Worm (Caenorhabditis elegans) whole organism, L1 larva: ENCODE results near the gene Y48G9A.6.

Experiments
- alr-1 ChIP-seq: fragments of 200-800 bp; sonication (Bioruptor generic); optimal IDR thresholded peaks from 2 replicates; lab custom pipeline; 2018; ENCODE audit warnings: borderline replicate concordance, mild to moderate bottlenecking, missing genetic modification characterization, missing compliant biosample characterization
- fos-1 ChIP-seq: fragments of 150-350 bp; optimal IDR thresholded peaks from 2 replicates; lab custom pipeline; 2014; ENCODE audit warnings: missing biosample characterization, missing genetic modification characterization
- lin-15B ChIP-seq: fragments of 150-350 bp; sonication (generic microtip); optimal IDR thresholded peaks from 3 replicates; lab custom pipeline; 2014; ENCODE audit warnings: missing biosample characterization, missing genetic modification characterization
- mdl-1 ChIP-seq, 2 experiments: fragments of 150-350 bp; optimal IDR thresholded peaks; 2 replicates each; lab custom pipeline; 2014 to 2017; ENCODE audit warnings: missing biosample characterization in 2 of 2, missing genetic modification characterization in 2 of 2, inconsistent platforms in 1 of 2
- nhr-76 ChIP-seq: sonication (generic microtip); optimal IDR thresholded peaks from 2 replicates; lab custom pipeline; 2017; ENCODE audit warnings: missing biosample characterization, missing genetic modification characterization
- pax-3 ChIP-seq: fragments of 200-800 bp; sonication (Bioruptor generic); optimal IDR thresholded peaks from 2 replicates; lab custom pipeline; 2018; ENCODE audit warnings: mild to moderate bottlenecking, missing genetic modification characterization, moderate library complexity, missing compliant biosample characterization
- snu-23 ChIP-seq: sonication (generic microtip); optimal IDR thresholded peaks from 2 replicates; lab custom pipeline; 2016; ENCODE audit warnings: missing genetic modification characterization, missing compliant biosample characterization
- unc-130 ChIP-seq: fragments of 150-350 bp; optimal IDR thresholded peaks from 2 replicates; lab custom pipeline; 2017; ENCODE audit warnings: missing biosample characterization, missing genetic modification characterization, inconsistent platforms
- unc-30 ChIP-seq: sonication (generic microtip); optimal IDR thresholded peaks from 2 replicates; lab custom pipeline; 2017; ENCODE audit warnings: missing biosample characterization, missing genetic modification characterization
- unc-62 ChIP-seq: fragments of 150-350 bp; optimal IDR thresholded peaks from 2 replicates; lab custom pipeline; 2014; ENCODE audit warnings: missing biosample characterization, missing genetic modification reagents, missing genetic modification characterization
- ztf-11 ChIP-seq, 2 experiments: sonication (generic microtip); optimal IDR thresholded peaks; 2 replicates each; lab custom pipeline; 2016 to 2017; ENCODE audit warnings: missing genetic modification characterization in 2 of 2, missing biosample characterization in 1 of 2, missing compliant biosample characterization in 1 of 2

- TF ChIP-seq pax-3 (tag; lab: Kevin White, UChicago) (no peak), ztf-11 (tag; optimal IDR thresholded peaks at IDR 0.05; lab: Kevin White, UChicago) (no peak), alr-1 (no peak), snu-23 (no peak), mdl-1 (tag; optimal IDR thresholded peaks at IDR 0.05; lab: Kevin White, UChicago) (no peak), unc-130 (tag; lab: Kevin White, UChicago) (no peak), unc-30 (tag; lab: Kevin White, UChicago) (no peak), unc-62 (GFP tag; lab: Kevin White, UChicago) (no peak), lin-15B (tag; lab: Kevin White, UChicago) (no peak), nhr-76 (tag; lab: Kevin White, UChicago) (no peak), fos-1 (no peak)
These were observed 41.0 kb upstream of the Y48G9A.6 start, which contains the start of gene Y39A3A.4 for ce11 chrIII:2076546-2077134.
